Worm (Caenorhabditis elegans) whole organism, midembryonic: ENCODE measurements around the gene rad-54.L2.

Experiments
- T22C8.4 ChIP-seq: fragments of 200-800 bp; sonication (Bioruptor generic); IDR thresholded peaks from 2 replicates; pipeline ENCODE4 v1.3.6; 2022; ENCODE audit warnings: missing genetic modification characterization, missing compliant biosample characterization
- cog-1 ChIP-seq: sonication (generic microtip); optimal IDR thresholded peaks from 2 replicates; lab custom pipeline; 2016; ENCODE audit warnings: missing genetic modification characterization, missing compliant biosample characterization
- flt-1 ChIP-seq: fragments of 200-800 bp; sonication (Bioruptor generic); IDR thresholded peaks from 2 replicates; pipeline ENCODE4 v1.3.6; 2022; ENCODE audit warnings: missing genetic modification characterization, missing compliant biosample characterization
- klf-2 ChIP-seq: fragments of 200-800 bp; sonication (Bioruptor generic); conservative IDR thresholded peaks from 2 replicates; pipeline ENCODE4 v1.3.6; 2022; ENCODE audit warnings: missing genetic modification reagents, missing genetic modification characterization, missing compliant biosample characterization
- med-1 ChIP-seq: sonication (generic microtip); optimal IDR thresholded peaks from 2 replicates; lab custom pipeline; 2017; ENCODE audit warnings: missing genetic modification characterization, mild to moderate bottlenecking, missing compliant biosample characterization, antibody characterized with exemption, missing genetic modification reagents; ENCODE audit not compliant: insufficient read depth
- ref-1 ChIP-seq: fragments of 200-800 bp; sonication (Bioruptor generic); conservative IDR thresholded peaks from 2 replicates; pipeline ENCODE4 v1.3.6; 2022; ENCODE audit warnings: missing genetic modification reagents, missing genetic modification characterization, missing compliant biosample characterization
- tab-1 ChIP-seq: fragments of 200-800 bp; sonication (Bioruptor generic); IDR thresholded peaks from 2 replicates; pipeline ENCODE4 v1.3.6; 2022; ENCODE audit warnings: missing genetic modification characterization, missing compliant biosample characterization
- ztf-23 ChIP-seq: fragments of 200-800 bp; sonication (Bioruptor generic); IDR thresholded peaks from 2 replicates; pipeline ENCODE4 v1.3.6; 2022; ENCODE audit warnings: missing genetic modification reagents, missing genetic modification characterization, missing compliant biosample characterization
- ztf-29 ChIP-seq: fragments of 200-800 bp; sonication (Bioruptor generic); IDR thresholded peaks from 2 replicates; pipeline ENCODE4 v1.3.6; 2022; ENCODE audit warnings: missing genetic modification reagents, missing genetic modification characterization, missing compliant biosample characterization

Gene rad-54.L2

ce11 chrIV:8864672-8865071 is 29.2 kb upstream of the rad-54.L2 start:
- TF ChIP-seq tab-1 (GFP tag; lab: Robert Waterston, UW) (no peak), ref-1 (GFP tag; lab: Robert Waterston, UW) (no peak)

DNA sequence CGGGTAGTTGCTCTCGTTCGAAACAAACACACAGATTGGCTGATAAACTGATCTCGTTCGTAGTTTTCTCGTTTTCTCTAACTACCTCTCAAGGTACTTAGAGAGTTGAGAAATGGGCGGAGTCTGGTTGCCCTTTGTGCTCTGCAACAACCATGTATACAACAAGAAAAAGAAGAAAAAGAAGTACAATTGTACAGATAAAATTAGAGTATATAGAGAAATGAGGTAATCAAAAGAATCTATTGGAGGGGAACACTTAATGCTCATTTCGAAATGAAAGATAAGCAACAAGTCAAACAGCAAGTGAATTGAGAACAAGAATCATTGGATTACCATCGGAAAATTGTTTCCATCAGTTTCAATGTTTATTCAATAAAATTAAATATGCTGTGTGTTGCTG is 28.5 kb upstream of the rad-54.L2 start, which contains the start of gene C09G9.1:
Gene C09G9.1 (minus strand): TSS at position 143 of the 400 bp plus-strand sequence.
- no peak for TF ChIP-seq med-1 (GFP tag; lab: Kevin White, UChicago)
- no peak for TF ChIP-seq ztf-29 (GFP tag; lab: Robert Waterston, UW)
- TF ChIP-seq flt-1 (GFP tag; lab: Robert Waterston, UW), result no peak
- no peak for TF ChIP-seq cog-1 (tag; lab: Kevin White, UChicago)
- TF ChIP-seq tab-1 (GFP tag; lab: Robert Waterston, UW), result no peak
- TF ChIP-seq T22C8.4 (GFP tag; lab: Robert Waterston, UW), result no peak
- no peak for TF ChIP-seq ref-1 (GFP tag; lab: Robert Waterston, UW)

DNA sequence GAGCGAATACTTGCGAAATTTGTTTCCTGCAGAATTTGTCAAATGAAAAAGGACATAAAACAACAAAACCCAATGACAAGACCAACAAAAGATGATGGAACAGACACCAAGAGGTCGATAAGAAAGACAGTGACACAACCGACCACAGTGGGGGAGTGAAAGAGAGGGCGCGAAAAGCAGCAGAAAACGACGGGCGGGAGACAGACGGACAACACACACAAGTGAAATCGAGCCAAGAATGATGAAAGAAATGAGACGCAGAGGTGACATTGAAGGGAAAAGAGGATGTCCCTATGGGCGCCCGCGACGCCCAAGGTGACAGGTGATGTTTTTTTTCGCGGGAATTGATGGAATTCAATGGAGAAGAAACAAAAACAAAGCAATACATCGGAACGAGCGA is 27.8 kb upstream of the rad-54.L2 start:
- TF ChIP-seq cog-1 (tag; lab: Kevin White, UChicago) (no peak), ref-1 (GFP tag; lab: Robert Waterston, UW) (no peak), ztf-29 (GFP tag; lab: Robert Waterston, UW) (no peak), flt-1 (GFP tag; lab: Robert Waterston, UW) (no peak), med-1 (GFP tag; lab: Kevin White, UChicago) (no peak), ztf-23 (GFP tag; lab: Robert Waterston, UW) (no peak), tab-1 (GFP tag; lab: Robert Waterston, UW) (no peak), klf-2 (GFP tag; lab: Robert Waterston, UW) (no peak), T22C8.4 (GFP tag; lab: Robert Waterston, UW) (no peak)

ce11 chrIV:8867562-8867961 is 26.3 kb upstream of the rad-54.L2 start:
- TF ChIP-seq T22C8.4 (GFP tag; lab: Robert Waterston, UW), result no peak
- no peak for TF ChIP-seq tab-1 (GFP tag; lab: Robert Waterston, UW)
- no peak for TF ChIP-seq med-1 (GFP tag; lab: Kevin White, UChicago)
- TF ChIP-seq klf-2 (GFP tag; lab: Robert Waterston, UW), result no peak
- no peak for TF ChIP-seq ztf-29 (GFP tag; lab: Robert Waterston, UW)

DNA sequence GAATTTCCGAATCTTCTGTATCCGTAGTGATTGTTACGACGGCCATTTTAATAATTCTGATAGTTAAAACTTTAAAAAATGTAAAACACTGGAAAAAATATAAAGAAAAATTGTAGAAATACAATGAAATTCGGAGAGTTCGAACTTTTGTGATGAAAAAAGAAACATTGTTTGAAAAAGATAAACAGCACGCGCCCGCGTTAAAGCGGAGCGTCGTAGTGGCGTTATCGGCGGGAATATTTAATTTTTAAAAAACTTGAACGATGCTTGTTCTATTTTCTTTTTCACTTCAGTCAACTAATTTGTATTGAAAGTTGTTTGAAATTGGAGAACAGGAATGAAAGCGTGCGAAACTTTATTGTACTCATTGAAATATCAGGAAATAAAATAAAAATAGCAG is 24.3 kb upstream of the rad-54.L2 start, which contains the start of gene npp-23:
Gene npp-23 (minus strand): TSS at position 56 of the 400 bp plus-strand sequence.
- no peak for TF ChIP-seq med-1 (GFP tag; lab: Kevin White, UChicago)
- TF ChIP-seq ztf-23 (GFP tag; lab: Robert Waterston, UW), result no peak
- no peak for TF ChIP-seq tab-1 (GFP tag; lab: Robert Waterston, UW)
- TF ChIP-seq flt-1 (GFP tag; lab: Robert Waterston, UW), result no peak
- TF ChIP-seq cog-1 (tag; lab: Kevin White, UChicago), result no peak
- no peak for TF ChIP-seq ref-1 (GFP tag; lab: Robert Waterston, UW)
- TF ChIP-seq klf-2 (GFP tag; lab: Robert Waterston, UW), result no peak
- no peak for TF ChIP-seq T22C8.4 (GFP tag; lab: Robert Waterston, UW)
- no peak for TF ChIP-seq ztf-29 (GFP tag; lab: Robert Waterston, UW)

- TF ChIP-seq ztf-29 (GFP tag; lab: Robert Waterston, UW) (no peak), flt-1 (GFP tag; lab: Robert Waterston, UW) (no peak), tab-1 (GFP tag; lab: Robert Waterston, UW) (no peak), T22C8.4 (GFP tag; lab: Robert Waterston, UW) (no peak), cog-1 (tag; lab: Kevin White, UChicago) (no peak), med-1 (GFP tag; lab: Kevin White, UChicago) (no peak)
These were observed 20.9 kb upstream of the rad-54.L2 start, which contains the start of gene C09G9.3 for ce11 chrIV:8872958-8873357. Gene C09G9.3, minus strand, starts transcription at chrIV:8873058.

DNA sequence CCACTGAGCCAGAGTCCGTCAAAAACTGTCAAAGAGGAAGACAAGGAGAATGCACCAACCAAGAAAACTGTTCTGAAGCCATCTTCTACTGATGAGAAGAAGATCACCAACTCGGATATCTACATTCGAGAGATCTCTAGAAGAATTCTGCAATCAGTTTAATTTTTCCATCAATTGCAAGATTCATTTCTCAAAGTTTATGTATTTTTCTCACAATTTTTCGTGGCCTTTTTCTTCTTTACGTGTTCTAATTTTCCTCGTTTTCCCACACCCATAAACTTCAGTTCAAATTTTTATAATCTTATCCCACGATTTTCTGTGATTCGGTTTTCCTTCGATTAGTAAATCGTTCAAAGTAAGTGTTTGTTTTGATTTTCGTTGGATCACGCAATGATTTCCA is 20.0 kb upstream of the rad-54.L2 start, which contains the start of gene hdl-2:
Gene hdl-2 (plus strand): TSS at position 301 of the 400 bp plus-strand sequence.
- TF ChIP-seq ztf-29 (GFP tag; lab: Robert Waterston, UW) (no peak), ref-1 (GFP tag; lab: Robert Waterston, UW) (no peak), T22C8.4 (GFP tag; lab: Robert Waterston, UW) (no peak), med-1 (GFP tag; lab: Kevin White, UChicago) (no peak), flt-1 (GFP tag; lab: Robert Waterston, UW) (no peak), tab-1 (GFP tag; lab: Robert Waterston, UW) (no peak), klf-2 (GFP tag; lab: Robert Waterston, UW) (no peak), cog-1 (tag; lab: Kevin White, UChicago) (no peak), ztf-23 (GFP tag; lab: Robert Waterston, UW) (no peak)

DNA sequence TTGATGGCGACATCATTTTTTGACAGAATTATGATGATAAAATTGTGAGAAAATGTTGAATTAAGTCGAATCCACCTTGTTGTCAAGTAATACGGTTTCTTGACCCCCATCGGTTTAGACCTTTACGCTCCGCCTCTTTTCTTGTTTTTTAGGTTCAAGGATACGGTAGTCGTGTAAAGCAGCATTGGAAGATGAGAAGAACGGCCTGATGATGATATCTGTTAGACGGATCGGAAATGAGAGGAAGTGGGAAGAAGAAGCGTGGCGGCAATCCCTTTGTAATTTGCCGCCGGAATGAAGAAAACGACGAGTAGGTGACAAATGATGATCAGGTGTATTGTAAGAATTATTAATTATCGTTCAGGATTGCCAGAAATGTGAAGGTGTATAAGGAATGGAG is 14.1 kb upstream of the rad-54.L2 start, which contains the start of gene npax-4:
Gene npax-4 (minus strand): TSS at position 101 of the 400 bp plus-strand sequence.
- TF ChIP-seq klf-2 (GFP tag; lab: Robert Waterston, UW), result no peak
- TF ChIP-seq ztf-29 (GFP tag; lab: Robert Waterston, UW), result no peak
- TF ChIP-seq cog-1 (tag; lab: Kevin White, UChicago), result no peak
- TF ChIP-seq med-1 (GFP tag; lab: Kevin White, UChicago), result no peak
- TF ChIP-seq ztf-23 (GFP tag; lab: Robert Waterston, UW), result no peak
- no peak for TF ChIP-seq tab-1 (GFP tag; lab: Robert Waterston, UW)
- TF ChIP-seq T22C8.4 (GFP tag; lab: Robert Waterston, UW), result no peak
- no peak for TF ChIP-seq ref-1 (GFP tag; lab: Robert Waterston, UW)
- TF ChIP-seq flt-1 (GFP tag; lab: Robert Waterston, UW), result no peak

- no peak for TF ChIP-seq klf-2 (GFP tag; lab: Robert Waterston, UW)
- TF ChIP-seq T22C8.4 (GFP tag; lab: Robert Waterston, UW), result no peak
- TF ChIP-seq ref-1 (GFP tag; lab: Robert Waterston, UW), result no peak
- no peak for TF ChIP-seq tab-1 (GFP tag; lab: Robert Waterston, UW)
- no peak for TF ChIP-seq ztf-29 (GFP tag; lab: Robert Waterston, UW)
- no peak for TF ChIP-seq cog-1 (tag; lab: Kevin White, UChicago)
- no peak for TF ChIP-seq flt-1 (GFP tag; lab: Robert Waterston, UW)
- no peak for TF ChIP-seq med-1 (GFP tag; lab: Kevin White, UChicago)
- TF ChIP-seq ztf-23 (GFP tag; lab: Robert Waterston, UW), result no peak
These were observed 12.7 kb upstream of the rad-54.L2 start, which contains the start of gene C09G9.8 for ce11 chrIV:8881181-8881580. Gene C09G9.8, plus strand, starts transcription at chrIV:8881481.
